Worm (Caenorhabditis elegans): ENCODE measurements around the gene mrps-26.

mrps-26 gene

DNA sequence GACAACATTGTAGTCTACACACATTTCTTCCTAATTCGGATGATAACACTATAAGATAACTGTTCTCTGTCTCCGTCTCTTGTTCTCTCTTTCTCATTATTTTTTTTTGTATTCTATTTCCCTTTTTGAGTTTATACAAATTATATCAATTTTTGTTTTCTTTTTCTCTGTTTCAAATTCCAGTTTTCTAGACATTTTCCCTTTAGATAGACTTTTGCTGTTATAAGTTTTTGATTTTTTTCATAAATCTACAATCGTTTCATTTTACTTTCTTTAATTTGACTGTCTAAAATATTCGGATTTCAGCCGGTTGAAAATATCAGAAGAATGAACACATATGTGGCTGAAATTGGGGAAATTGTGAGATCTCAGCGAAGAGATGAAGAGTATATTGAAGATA is 1.7 kb downstream of the mrps-26 start, which contains the start of gene prx-10:
prx-10 (plus strand) TSS at position 301 of the 400 bp plus-strand sequence.
- TF ChIP-seq lin-35 (GFP tag; optimal IDR thresholded peaks at IDR 0.05) (no peak), nhr-85 (tag) (peak; percentile 33), nhr-19 (GFP tag; conservative IDR thresholded peaks at IDR 0.05) (no peak), vab-15 (tag; optimal IDR thresholded peaks at IDR 0.05) (no peak)

DNA sequence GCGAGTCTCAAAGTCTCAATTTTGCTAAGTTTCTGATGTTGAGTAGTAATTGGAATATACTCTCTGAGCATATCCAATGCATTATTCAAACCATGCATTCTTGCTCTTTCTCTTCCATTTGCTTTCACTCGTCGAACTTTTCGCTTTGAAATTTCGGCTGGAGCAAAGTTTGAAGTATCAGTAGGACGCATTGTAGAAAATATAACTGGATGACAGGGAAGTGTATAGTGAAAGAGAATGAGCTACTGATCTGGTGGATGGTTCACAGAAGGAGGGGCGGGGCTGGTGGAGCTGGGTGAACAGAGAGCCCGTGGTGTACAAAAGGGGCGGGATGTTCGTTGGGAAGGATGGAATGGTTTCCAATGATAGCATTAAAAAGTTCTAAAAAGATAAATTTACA is 7.4 kb downstream of the mrps-26 start:
- no peak for TF ChIP-seq aha-1 (tag; optimal IDR thresholded peaks at IDR 0.05)
- TF ChIP-seq efl-1 (optimal IDR thresholded peaks at IDR 0.05) = no peak
- peak in 1 of 2 experiments; percentile 77 for TF ChIP-seq efl-1 (GFP tag; optimal IDR thresholded peaks at IDR 0.05 in 1 of 2)

DNA sequence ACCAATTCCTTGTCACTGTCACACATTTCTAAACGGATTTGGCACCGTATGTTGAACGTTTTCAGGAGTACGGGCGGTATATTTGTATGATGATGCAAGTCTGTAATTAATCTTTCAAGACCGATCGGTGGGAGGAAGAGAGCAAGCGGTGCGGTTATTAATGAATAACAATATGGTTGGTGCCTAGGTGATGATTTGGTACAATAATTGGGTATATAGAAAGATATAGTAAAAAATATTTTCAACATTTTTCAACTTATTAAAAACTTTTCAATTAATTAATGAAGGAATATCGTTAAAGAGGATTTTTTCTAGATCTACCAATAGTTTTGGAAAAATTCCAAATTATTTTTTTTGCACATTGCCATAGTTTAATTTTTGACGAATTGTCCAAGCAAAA is 10.1 kb downstream of the mrps-26 start, which contains the start of gene cnd-1:
cnd-1 (minus strand) TSS at position 101 of the 400 bp plus-strand sequence.
- TF ChIP-seq nhr-20 (tag; optimal IDR thresholded peaks at IDR 0.05) (no peak), ceh-8 (GFP tag; optimal IDR thresholded peaks at IDR 0.05) (no peak), lin-14 (GFP tag; optimal IDR thresholded peaks at IDR 0.05) (no peak), efl-3 (GFP tag; optimal IDR thresholded peaks at IDR 0.05) (no peak), lin-35 (GFP tag; optimal IDR thresholded peaks at IDR 0.05) (no peak), irx-1 (tag; optimal IDR thresholded peaks at IDR 0.05) (no peak), lir-3 (tag; optimal IDR thresholded peaks at IDR 0.05; ENCODE audit: poor library complexity) (no peak), tlp-1 (tag; optimal IDR thresholded peaks at IDR 0.05) (no peak), mdl-1 (tag; optimal IDR thresholded peaks at IDR 0.05) (no peak), nhr-71 (tag; optimal IDR thresholded peaks at IDR 0.05) (no peak), nhr-85 (tag) (no peak), rnt-1 (tag; optimal IDR thresholded peaks at IDR 0.05) (no peak), ets-5 (GFP tag; IDR thresholded peaks at IDR 0.05) (no peak), hpl-2 (GFP tag; optimal IDR thresholded peaks at IDR 0.05) (no peak), ztf-4 (tag; optimal IDR thresholded peaks at IDR 0.05) (no peak), mef-2 (tag; optimal IDR thresholded peaks at IDR 0.05) (no peak), jun-1 (tag; optimal IDR thresholded peaks at IDR 0.05) (no peak), sup-37 (GFP tag; optimal IDR thresholded peaks at IDR 0.05) (no peak), zag-1 (tag; optimal IDR thresholded peaks at IDR 0.05) (no peak), hlh-17 (GFP tag; optimal IDR thresholded peaks at IDR 0.05; ENCODE audit: borderline replicate concordance) (no peak)

DNA sequence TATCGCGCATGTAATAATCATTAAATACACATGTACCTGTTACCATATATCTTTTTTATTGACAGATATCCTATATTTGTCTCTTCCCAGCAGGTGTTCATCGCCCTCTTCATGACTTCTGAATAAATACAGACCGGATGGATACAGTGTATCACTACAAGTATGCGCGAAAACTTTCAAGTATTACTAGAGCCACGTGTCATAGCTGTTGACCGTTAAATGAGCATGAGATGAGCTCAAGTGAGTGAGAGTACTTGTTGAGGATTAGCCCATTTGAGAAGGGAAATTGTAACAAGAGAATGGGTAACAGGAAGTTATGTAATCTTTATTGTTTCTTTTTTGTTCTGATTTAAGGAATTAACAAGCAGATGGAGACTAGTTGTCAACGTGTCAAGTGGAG is 10.7 kb downstream of the mrps-26 start:
- TF ChIP-seq nhr-28 (tag; optimal IDR thresholded peaks at IDR 0.05) (no peak), ama-1 (optimal IDR thresholded peaks at IDR 0.05) (no peak), lin-35 (GFP tag; optimal IDR thresholded peaks at IDR 0.05) (no peak), xbp-1 (tag; optimal IDR thresholded peaks at IDR 0.05) (no peak), fkh-8 (tag; optimal IDR thresholded peaks at IDR 0.05) (no peak), F16B12.6 (tag; optimal IDR thresholded peaks at IDR 0.05) (no peak), mdl-1 (tag; optimal IDR thresholded peaks at IDR 0.05) (no peak), mab-9 (GFP tag; IDR thresholded peaks at IDR 0.05) (no peak), rnt-1 (tag; optimal IDR thresholded peaks at IDR 0.05) (no peak), nhr-71 (tag; optimal IDR thresholded peaks at IDR 0.05) (no peak), lin-14 (GFP tag; optimal IDR thresholded peaks at IDR 0.05) (no peak), lin-15B (tag; optimal IDR thresholded peaks at IDR 0.05) (no peak), isw-1 (GFP tag; IDR thresholded peaks at IDR 0.05) (no peak), fos-1 (tag; optimal IDR thresholded peaks at IDR 0.05) (no peak), Y116A8C.19 (tag; optimal IDR thresholded peaks at IDR 0.05; ENCODE audit: borderline replicate concordance) (no peak), mef-2 (tag; optimal IDR thresholded peaks at IDR 0.05) (no peak)

- no peak for TF ChIP-seq hlh-4 (tag; optimal IDR thresholded peaks at IDR 0.05)
- no peak for TF ChIP-seq dpl-1 (GFP tag; optimal IDR thresholded peaks at IDR 0.05)
- TF ChIP-seq pag-3 (tag; optimal IDR thresholded peaks at IDR 0.05; ENCODE audit: borderline replicate concordance, insufficient read depth) = no peak
- TF ChIP-seq efl-1 (optimal IDR thresholded peaks at IDR 0.05) = no peak
- TF ChIP-seq efl-1 (GFP tag; optimal IDR thresholded peaks at IDR 0.05 in 1 of 2) = peak in 1 of 2 experiments; percentile 29
- TF ChIP-seq sox-4 (tag; optimal IDR thresholded peaks at IDR 0.05) = no peak
- no peak for TF ChIP-seq nhr-90 (tag; optimal IDR thresholded peaks at IDR 0.05; ENCODE audit: poor library complexity)
- TF ChIP-seq mef-2 (tag; optimal IDR thresholded peaks at IDR 0.05) = no peak
- no peak for TF ChIP-seq unc-30 (tag; optimal IDR thresholded peaks at IDR 0.05)
- no peak for TF ChIP-seq irx-1 (tag; optimal IDR thresholded peaks at IDR 0.05)
- TF ChIP-seq mep-1 (tag; optimal IDR thresholded peaks at IDR 0.05) = no peak
- TF ChIP-seq dsc-1 (tag; optimal IDR thresholded peaks at IDR 0.05) = peak; percentile 48
- TF ChIP-seq xbp-1 (tag; optimal IDR thresholded peaks at IDR 0.05) = no peak
- no peak for TF ChIP-seq fkh-8 (tag; optimal IDR thresholded peaks at IDR 0.05)
Measured at ce11 chrIII:5248706-5249105, 14.3 kb downstream of the mrps-26 start.
